Worm (Caenorhabditis elegans): Measurements from ENCODE around the gene unc-64.
"Not testable (repeated sequence)": the region's sequence is repeated elsewhere in the genome, so short reads cannot be mapped to it uniquely, and the experiment has no call there.

The unc-64 gene

DNA sequence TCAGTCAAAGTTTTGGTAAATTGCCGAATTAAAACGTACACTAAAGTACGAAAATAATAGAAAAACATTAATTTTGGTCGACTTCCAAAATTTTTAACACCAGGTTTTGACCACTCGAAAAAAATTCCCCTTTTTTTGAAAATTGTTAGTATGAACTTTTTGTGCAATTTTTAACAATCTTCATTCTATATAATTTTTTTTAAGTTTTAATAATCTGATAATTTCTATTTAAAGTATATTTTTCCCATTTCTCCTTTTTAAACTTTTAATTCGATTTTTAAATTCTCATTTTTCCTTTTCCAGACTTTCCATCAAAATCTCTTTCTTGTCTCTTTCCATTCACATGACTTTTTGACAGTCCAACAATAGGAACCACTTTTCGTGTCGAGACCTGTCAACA, at the start of gene unc-64:
Gene unc-64, plus strand, starts transcription at position 301 of the 400 bp plus-strand sequence.
- TF ChIP-seq ekl-4 (GFP tag; IDR thresholded peaks at IDR 0.05), result no peak
- no peak for TF ChIP-seq chd-7 (tag; optimal IDR thresholded peaks at IDR 0.05)
- TF ChIP-seq B0261.1 (tag; optimal IDR thresholded peaks at IDR 0.05), result no peak
- TF ChIP-seq T07F8.4 (tag; optimal IDR thresholded peaks at IDR 0.05), result no peak
- no peak for TF ChIP-seq ZK185.1 (tag; optimal IDR thresholded peaks at IDR 0.05; ENCODE audit: poor library complexity, severe bottlenecking)
- TF ChIP-seq C06A6.2 (GFP tag; conservative IDR thresholded peaks at IDR 0.05), result no peak
- no peak for TF ChIP-seq pbrm-1 (GFP tag; IDR thresholded peaks at IDR 0.05)
- no peak for TF ChIP-seq hlh-26 (GFP tag; conservative IDR thresholded peaks at IDR 0.05)
- no peak for TF ChIP-seq C17E4.6 (GFP tag; IDR thresholded peaks at IDR 0.05)
- no peak for TF ChIP-seq zfh-2 (GFP tag; conservative IDR thresholded peaks at IDR 0.05)
- no peak for TF ChIP-seq snpc-4 (GFP tag; optimal IDR thresholded peaks at IDR 0.05)
- no peak for TF ChIP-seq snpc-4 (tag; optimal IDR thresholded peaks at IDR 0.05)
- TF ChIP-seq tbx-9 (tag; optimal IDR thresholded peaks at IDR 0.05; ENCODE audit: borderline replicate concordance), result no peak
- no peak for TF ChIP-seq let-526 (GFP tag; IDR thresholded peaks at IDR 0.05)
- no peak for TF ChIP-seq aptf-3 (GFP tag; IDR thresholded peaks at IDR 0.05)

DNA sequence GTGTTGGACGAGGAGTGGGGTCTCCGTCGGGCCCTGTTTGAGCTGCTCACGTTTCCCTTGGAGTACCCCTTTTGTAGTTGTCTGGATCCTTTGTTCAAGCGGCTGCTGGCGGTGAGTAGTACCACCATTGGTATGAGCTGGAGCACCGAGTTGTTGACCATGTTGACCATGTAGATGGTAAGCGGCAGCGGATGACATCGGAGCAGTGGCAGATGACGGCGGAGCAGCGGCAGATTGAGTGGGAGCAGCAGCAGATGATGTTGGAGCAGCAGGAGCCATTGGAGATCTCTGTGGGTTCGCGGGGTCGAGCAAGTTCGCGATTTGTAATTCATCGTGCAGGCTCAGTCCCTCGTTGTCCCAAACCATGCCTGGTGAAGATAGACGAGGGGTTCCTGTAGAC, 40.9 kb upstream of the unc-64 start:
- TF ChIP-seq egrh-3 (GFP tag; IDR thresholded peaks at IDR 0.05), result peak; percentile 61; the same call in 1 of the 2 replicates

ce11 chrIII:13245281-13245680, 31.8 kb upstream of the unc-64 start, which contains the start of gene Y43F4A.4:
Gene Y43F4A.4, plus strand, starts transcription at chrIII:13245581.
- TF ChIP-seq Y67H2A.10 (GFP tag; conservative IDR thresholded peaks at IDR 0.05); lin-54 (GFP tag; optimal IDR thresholded peaks at IDR 0.05); nhr-27 (tag; optimal IDR thresholded peaks at IDR 0.05): not testable (repeated sequence)

DNA sequence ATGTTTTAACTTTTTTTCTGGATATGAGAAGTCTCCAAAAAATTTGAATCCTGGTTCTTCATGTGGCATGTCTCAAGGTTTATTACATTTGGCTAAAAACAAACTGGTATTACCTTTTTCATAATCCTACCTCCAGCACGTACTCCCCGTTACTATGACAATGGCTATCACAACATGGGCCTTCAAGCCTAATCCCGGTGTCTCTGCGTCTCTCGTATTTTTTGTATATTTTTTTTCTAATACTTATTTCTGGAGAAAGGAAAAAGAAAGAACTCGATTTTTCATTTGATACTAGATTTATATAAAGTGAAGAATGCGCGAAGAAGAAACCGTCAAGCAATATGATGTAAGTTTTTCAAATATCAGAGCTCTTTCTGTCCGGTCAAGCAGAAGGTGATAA, 30.8 kb upstream of the unc-64 start, which contains the start of gene anoh-1:
Gene anoh-1, plus strand, starts transcription at position 301 of the 400 bp plus-strand sequence.
- TF ChIP-seq egrh-3 (GFP tag; IDR thresholded peaks at IDR 0.05) (no peak), sdz-38 (tag; optimal IDR thresholded peaks at IDR 0.05) (no peak), Y79H2A.3 (GFP tag; conservative IDR thresholded peaks at IDR 0.05) (no peak), aptf-2 (GFP tag; conservative IDR thresholded peaks at IDR 0.05) (no peak), lin-26 (GFP tag; IDR thresholded peaks at IDR 0.05) (no peak), akir-1 (GFP tag; optimal IDR thresholded peaks at IDR 0.05) (no peak), Y56A3A.18 (GFP tag; IDR thresholded peaks at IDR 0.05) (no peak), nhr-80 (tag; optimal IDR thresholded peaks at IDR 0.05) (no peak), hsf-1 (GFP tag; IDR thresholded peaks at IDR 0.05) (no peak), tlf-1 (GFP tag; optimal IDR thresholded peaks at IDR 0.05) (no peak), F23B12.7 (tag; optimal IDR thresholded peaks at IDR 0.05; ENCODE audit: insufficient read depth) (no peak), ztf-6 (GFP tag; IDR thresholded peaks at IDR 0.05) (no peak), T07F8.4 (tag; optimal IDR thresholded peaks at IDR 0.05) (no peak)

- TF ChIP-seq cebp-1 (GFP tag; IDR thresholded peaks at IDR 0.05), result no peak
- TF ChIP-seq cebp-1 (tag; optimal IDR thresholded peaks at IDR 0.05), result no peak
- peak; percentile 42; the same call in 1 of the 2 replicates for TF ChIP-seq hmg-1.2 (GFP tag; IDR thresholded peaks at IDR 0.05)
- TF ChIP-seq mxl-1 (tag; optimal IDR thresholded peaks at IDR 0.05), result no peak
- TF ChIP-seq snpc-1.3 (tag; optimal IDR thresholded peaks at IDR 0.05; ENCODE audit: insufficient read depth), result no peak
- peak in 1 of 2 experiments; percentile 73 for TF ChIP-seq let-607 (tag; optimal IDR thresholded peaks at IDR 0.05)
- TF ChIP-seq egrh-3 (GFP tag; IDR thresholded peaks at IDR 0.05), result no peak
These were observed 22.8 kb upstream of the unc-64 start, which contains the start of gene F56A8.9 for ce11 chrIII:13254178-13254725. Gene F56A8.9, plus strand, starts transcription at chrIII:13254675.
